Fruit fly (Drosophila melanogaster) whole organism, embryonic: ENCODE data around the gene CG14273.

ENCODE experiments used
- BtbVII ChIP-seq: fragments of 200-800 bp; sonication (Bioruptor generic); optimal IDR thresholded peaks from 3 replicates; lab custom pipeline; 2017; ENCODE audit warnings: missing biosample characterization, mild to moderate bottlenecking, missing genetic modification characterization
- CG10147 ChIP-seq: fragments of 200-800 bp; sonication (Bioruptor generic); optimal IDR thresholded peaks from 2 replicates; lab custom pipeline; 2019; ENCODE audit warnings: missing biosample characterization, mild to moderate bottlenecking, missing genetic modification characterization, moderate library complexity
- CG10267 ChIP-seq: fragments of 200-800 bp; sonication (Bioruptor generic); optimal IDR thresholded peaks from 2 replicates; lab custom pipeline; 2018; ENCODE audit warnings: missing biosample characterization, mild to moderate bottlenecking, missing genetic modification characterization, moderate library complexity
- CG12104 ChIP-seq: fragments of 200-800 bp; sonication (Bioruptor generic); optimal IDR thresholded peaks from 3 replicates; lab custom pipeline; 2016; ENCODE audit warnings: missing biosample characterization, missing genetic modification characterization
- CG12659 ChIP-seq: fragments of 200-800 bp; sonication (Bioruptor generic); optimal IDR thresholded peaks from 3 replicates; lab custom pipeline; 2017; ENCODE audit warnings: mild to moderate bottlenecking, missing biosample characterization, missing genetic modification reagents, missing genetic modification characterization
- CG12744 ChIP-seq: fragments of 200-800 bp; sonication (Bioruptor generic); optimal IDR thresholded peaks from 2 replicates; lab custom pipeline; 2016; ENCODE audit warnings: missing biosample characterization, missing genetic modification characterization
- CG1647 ChIP-seq: fragments of 200-800 bp; sonication (Bioruptor generic); optimal IDR thresholded peaks from 3 replicates; lab custom pipeline; 2016; ENCODE audit warnings: missing biosample characterization, missing genetic modification characterization
- CG17385 ChIP-seq: fragments of 200-800 bp; sonication (Bioruptor generic); optimal IDR thresholded peaks from 3 replicates; lab custom pipeline; 2018; ENCODE audit warnings: missing biosample characterization, mild to moderate bottlenecking, missing genetic modification characterization
- CG18599 ChIP-seq: fragments of 200-800 bp; sonication (Bioruptor generic); optimal IDR thresholded peaks from 3 replicates; lab custom pipeline; 2017; ENCODE audit warnings: missing biosample characterization, missing genetic modification characterization, mild to moderate bottlenecking, moderate library complexity, missing genetic modification reagents
- CG2678 ChIP-seq: fragments of 200-800 bp; sonication (Bioruptor generic); optimal IDR thresholded peaks from 3 replicates; lab custom pipeline; 2019; ENCODE audit warnings: missing biosample characterization, mild to moderate bottlenecking, missing genetic modification characterization, moderate library complexity
- CG2889 ChIP-seq: fragments of 200-800 bp; sonication (Bioruptor generic); IDR thresholded peaks from 3 replicates; pipeline ENCODE4 v1.3.6; 2022; ENCODE audit warnings: missing biosample characterization, missing genetic modification characterization
- CG4617 ChIP-seq: fragments of 200-800 bp; sonication (Bioruptor generic); optimal IDR thresholded peaks from 3 replicates; lab custom pipeline; 2016; ENCODE audit warnings: missing biosample characterization, missing genetic modification characterization, borderline replicate concordance
- CG5245 ChIP-seq: fragments of 200-800 bp; sonication (Bioruptor generic); optimal IDR thresholded peaks from 3 replicates; lab custom pipeline; 2016; ENCODE audit warnings: missing biosample characterization, missing genetic modification characterization
- CG7556 ChIP-seq: fragments of 200-800 bp; sonication (Bioruptor generic); optimal IDR thresholded peaks from 2 replicates; lab custom pipeline; 2017; ENCODE audit warnings: missing biosample characterization, mild to moderate bottlenecking, missing genetic modification characterization
- CG7928 ChIP-seq: fragments of 200-800 bp; sonication (Bioruptor generic); optimal IDR thresholded peaks from 2 replicates; lab custom pipeline; 2017; ENCODE audit warnings: missing biosample characterization, mild to moderate bottlenecking, missing genetic modification characterization
- CG8359 ChIP-seq: fragments of 200-800 bp; sonication (Bioruptor generic); optimal IDR thresholded peaks from 2 replicates; lab custom pipeline; 2017; ENCODE audit warnings: missing biosample characterization, mild to moderate bottlenecking, missing genetic modification characterization, borderline replicate concordance
- CG9817 ChIP-seq: fragments of 200-800 bp; sonication (Bioruptor generic); optimal IDR thresholded peaks from 2 replicates; lab custom pipeline; 2018; ENCODE audit warnings: missing biosample characterization, mild to moderate bottlenecking, missing genetic modification characterization, moderate library complexity
- Dip3 ChIP-seq: fragments of 200-800 bp; sonication (Bioruptor generic); optimal IDR thresholded peaks from 3 replicates; lab custom pipeline; 2016; ENCODE audit warnings: missing biosample characterization, missing genetic modification characterization
- Doc3 ChIP-seq: fragments of 200-800 bp; sonication (Bioruptor generic); IDR thresholded peaks from 3 replicates; pipeline ENCODE4 v1.3.6; 2022; ENCODE audit warnings: missing biosample characterization, missing genetic modification characterization; ENCODE audit not compliant: partially characterized antibody
- Fer2 ChIP-seq: fragments of 200-800 bp; sonication (Bioruptor generic); optimal IDR thresholded peaks from 2 replicates; lab custom pipeline; 2018; ENCODE audit warnings: missing biosample characterization, mild to moderate bottlenecking, missing genetic modification characterization, moderate library complexity
- H15 ChIP-seq: fragments of 200-800 bp; sonication (Bioruptor generic); IDR thresholded peaks from 3 replicates; pipeline ENCODE4 v1.3.6; 2022; ENCODE audit warnings: missing biosample characterization, missing genetic modification characterization
- Hand ChIP-seq: fragments of 200-800 bp; sonication (Bioruptor generic); optimal IDR thresholded peaks from 2 replicates; lab custom pipeline; 2017; ENCODE audit warnings: mild to moderate bottlenecking, missing biosample characterization, missing genetic modification reagents, missing genetic modification characterization
- HmgD ChIP-seq: fragments of 200-800 bp; sonication (Bioruptor generic); optimal IDR thresholded peaks from 3 replicates; lab custom pipeline; 2016; ENCODE audit warnings: missing biosample characterization, missing genetic modification characterization
- MBD-R2 ChIP-seq: fragments of 200-800 bp; sonication (Bioruptor generic); IDR thresholded peaks from 2 replicates; pipeline ENCODE4 v1.3.6; 2022; ENCODE audit warnings: missing biosample characterization, missing genetic modification characterization
- Nf-YB ChIP-seq: fragments of 200-800 bp; sonication (Bioruptor generic); optimal IDR thresholded peaks from 3 replicates; lab custom pipeline; 2019; ENCODE audit warnings: missing biosample characterization, mild to moderate bottlenecking, missing genetic modification characterization, moderate library complexity
- Oli ChIP-seq: fragments of 200-800 bp; sonication (Bioruptor generic); optimal IDR thresholded peaks from 2 replicates; lab custom pipeline; 2018; ENCODE audit warnings: missing biosample characterization, mild to moderate bottlenecking, missing genetic modification characterization, moderate library complexity
- Ssrp ChIP-seq: fragments of 200-800 bp; sonication (Bioruptor generic); optimal IDR thresholded peaks from 2 replicates; lab custom pipeline; 2018; ENCODE audit warnings: missing biosample characterization, mild to moderate bottlenecking, missing genetic modification characterization, moderate library complexity
- YL-1 ChIP-seq: fragments of 200-800 bp; sonication (Bioruptor generic); optimal IDR thresholded peaks from 3 replicates; lab custom pipeline; 2017; ENCODE audit warnings: missing biosample characterization, mild to moderate bottlenecking, missing genetic modification characterization
- al ChIP-seq: fragments of 200-800 bp; sonication (Bioruptor generic); IDR thresholded peaks from 2 replicates; pipeline ENCODE4 v1.3.6; 2022; ENCODE audit warnings: missing biosample characterization, missing genetic modification characterization
- bcd ChIP-seq: fragments of 200-800 bp; sonication (Bioruptor generic); optimal IDR thresholded peaks from 2 replicates; lab custom pipeline; 2017; ENCODE audit warnings: missing biosample characterization, mild to moderate bottlenecking, missing genetic modification characterization
- bigmax ChIP-seq: fragments of 200-800 bp; sonication (Bioruptor generic); optimal IDR thresholded peaks from 2 replicates; lab custom pipeline; 2018; ENCODE audit warnings: missing biosample characterization, mild to moderate bottlenecking, missing genetic modification characterization
- bowl ChIP-seq: fragments of 200-800 bp; sonication (Bioruptor generic); IDR thresholded peaks from 2 replicates; pipeline ENCODE4 v1.3.6; 2022; ENCODE audit warnings: missing biosample characterization, missing genetic modification characterization
- crc ChIP-seq: fragments of 200-800 bp; sonication (Bioruptor generic); optimal IDR thresholded peaks from 2 replicates; lab custom pipeline; 2016; ENCODE audit warnings: missing biosample characterization, missing genetic modification characterization
- dan ChIP-seq: fragments of 200-800 bp; sonication (Bioruptor generic); IDR thresholded peaks from 2 replicates; pipeline ENCODE4 v1.3.6; 2022; ENCODE audit warnings: missing biosample characterization, missing genetic modification characterization
- fru ChIP-seq: fragments of >200 bp; optimal IDR thresholded peaks from 2 replicates; lab custom pipeline; 2017
- ftz-f1 ChIP-seq: fragments of 200-800 bp; sonication (Bioruptor generic); optimal IDR thresholded peaks from 2 replicates; lab custom pipeline; 2016; ENCODE audit warnings: missing biosample characterization, missing genetic modification characterization
- ham ChIP-seq: fragments of 200-800 bp; sonication (Bioruptor generic); IDR thresholded peaks from 2 replicates; pipeline ENCODE4 v1.3.6; 2022; ENCODE audit warnings: missing biosample characterization, missing genetic modification characterization
- kni ChIP-seq: fragments of 200-800 bp; sonication (Bioruptor generic); optimal IDR thresholded peaks from 3 replicates; lab custom pipeline; 2017; ENCODE audit warnings: mild to moderate bottlenecking, missing biosample characterization, missing genetic modification reagents, missing genetic modification characterization
- lov ChIP-seq, 2 experiments: fragments of 200-800 bp in 1 of 2; fragments of >200 bp in 1 of 2; sonication (Bioruptor generic) in 1 of 2; IDR thresholded peaks in 1 of 2; optimal IDR thresholded peaks in 1 of 2; 2 replicates in 1 of 2; 3 replicates in 1 of 2; pipeline versions ENCODE4 v1.3.6 to Lab custom; 2017 to 2022; ENCODE audit warnings: missing biosample characterization in 1 of 2, missing genetic modification characterization in 1 of 2
- maf-S ChIP-seq: fragments of 200-800 bp; sonication (Bioruptor generic); optimal IDR thresholded peaks from 2 replicates; lab custom pipeline; 2016; ENCODE audit warnings: missing biosample characterization, missing genetic modification characterization
- p53 ChIP-seq: fragments of 200-800 bp; sonication (Bioruptor generic); optimal IDR thresholded peaks from 2 replicates; lab custom pipeline; 2016; ENCODE audit warnings: missing biosample characterization, missing genetic modification characterization
- phol ChIP-seq: fragments of 200-800 bp; sonication (Bioruptor generic); optimal IDR thresholded peaks from 3 replicates; lab custom pipeline; 2018; ENCODE audit warnings: missing biosample characterization, mild to moderate bottlenecking, missing genetic modification characterization, moderate library complexity
- pnt ChIP-seq: fragments of 200-800 bp; sonication (Bioruptor generic); optimal IDR thresholded peaks from 3 replicates; lab custom pipeline; 2016; ENCODE audit warnings: missing biosample characterization, missing genetic modification characterization
- sc ChIP-seq, 3 experiments: fragments of >200 bp in 2 of 3; fragments of 200-800 bp in 1 of 3; sonication (Bioruptor generic) in 1 of 3; optimal IDR thresholded peaks; 2 replicates in 2 of 3; 3 replicates in 1 of 3; lab custom pipeline; 2017; ENCODE audit warnings: mild to moderate bottlenecking in 1 of 3, missing biosample characterization in 1 of 3, missing genetic modification characterization in 1 of 3, missing genetic modification reagents in 1 of 3
- schlank ChIP-seq: fragments of 200-800 bp; sonication (Bioruptor generic); optimal IDR thresholded peaks from 2 replicates; lab custom pipeline; 2018; ENCODE audit warnings: missing biosample characterization, mild to moderate bottlenecking, missing genetic modification characterization
- sisA ChIP-seq: fragments of 200-800 bp; sonication (Bioruptor generic); IDR thresholded peaks from 2 replicates; pipeline ENCODE4 v1.3.6; 2022; ENCODE audit warnings: missing biosample characterization, missing genetic modification characterization
- tgo ChIP-seq: fragments of 200-800 bp; sonication (Bioruptor generic); IDR thresholded peaks from 3 replicates; pipeline ENCODE4 v1.3.6; 2022; ENCODE audit warnings: missing biosample characterization, missing genetic modification characterization
- unc-4 ChIP-seq: fragments of 200-800 bp; sonication (Bioruptor generic); IDR thresholded peaks from 2 replicates; pipeline ENCODE4 v1.3.6; 2022; ENCODE audit warnings: missing biosample characterization, missing genetic modification characterization; ENCODE audit not compliant: partially characterized antibody
- vfl ChIP-seq: fragments of 200-800 bp; sonication (Bioruptor generic); optimal IDR thresholded peaks from 2 replicates; lab custom pipeline; 2016; ENCODE audit warnings: missing biosample characterization, missing genetic modification characterization

Gene CG14273

DNA sequence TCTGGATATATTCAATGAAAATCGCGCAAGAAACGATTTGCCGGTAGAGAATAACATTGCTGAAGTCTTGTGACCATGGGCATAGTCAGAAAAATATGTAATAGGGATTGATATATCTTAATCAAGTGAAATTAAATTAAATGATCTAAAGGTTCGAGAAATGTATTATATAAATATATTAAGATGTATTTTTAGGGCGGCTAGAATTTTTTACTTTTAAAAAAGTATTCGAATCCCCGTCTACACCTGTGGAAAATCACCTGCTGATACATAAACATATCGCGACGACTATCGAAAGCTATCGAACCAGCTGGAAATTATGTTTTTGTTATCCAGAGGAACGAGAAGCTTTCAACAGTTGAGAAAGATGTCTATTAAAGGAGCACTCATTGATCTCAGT, 34.2 kb downstream of the CG14273 start, which contains the start of the genes CG13390 and CG17294 (continued):
- TF ChIP-seq CG12659 (GFP tag; lab: Kevin White, UChicago) (peak; percentile 100), phol (peak; percentile 99), CG7928 (GFP tag; lab: Kevin White, UChicago) (peak; percentile 87), YL-1 (GFP tag; lab: Kevin White, UChicago) (peak; percentile 99), p53 (peak; percentile 23), schlank (tag; lab: Kevin White, UChicago) (peak; percentile 98), Dip3 (peak; percentile 95), Fer2 (peak; percentile 100), CG10147 (GFP tag; lab: Kevin White, UChicago) (peak; percentile 99), CG8359 (GFP tag; lab: Kevin White, UChicago) (peak; percentile 95), CG2889 (GFP tag; lab: Robert Waterston, UW) (peak; percentile 99), H15 (peak; percentile 100), HmgD (GFP tag; lab: Kevin White, UChicago) (peak; percentile 10), lov (optimal IDR thresholded peaks at IDR 0.05; lab: Kevin White, UChicago) (no peak), lov (GFP tag; IDR thresholded peaks at IDR 0.05; lab: Robert Waterston, UW) (peak; percentile 99), sisA (GFP tag; lab: Robert Waterston, UW) (peak; percentile 100), bowl (GFP tag; lab: Robert Waterston, UW) (peak; percentile 99), unc-4 (GFP tag; lab: Robert Waterston, UW) (peak; percentile 88), maf-S (GFP tag; lab: Kevin White, UChicago) (peak; percentile 94), Doc3 (GFP tag; lab: Robert Waterston, UW) (peak; percentile 75), vfl (GFP tag; lab: Kevin White, UChicago) (peak; percentile 96), CG17385 (GFP tag; lab: Kevin White, UChicago) (peak; percentile 99), bigmax (GFP tag; lab: Kevin White, UChicago) (peak; percentile 83), tgo (GFP tag; lab: Robert Waterston, UW) (peak; percentile 100), sc (optimal IDR thresholded peaks at IDR 0.05; lab: Kevin White, UChicago) (no peak), sc (GFP tag; optimal IDR thresholded peaks at IDR 0.05; lab: Kevin White, UChicago) (peak; percentile 99), Oli (peak; percentile 100), Ssrp (tag; lab: Kevin White, UChicago) (peak; percentile 100), CG12744 (peak; percentile 96), CG9817 (tag; lab: Kevin White, UChicago) (peak; percentile 100), BtbVII (peak; percentile 100), CG5245 (GFP tag; lab: Kevin White, UChicago) (peak; percentile 98), CG12104 (GFP tag; lab: Kevin White, UChicago) (peak; percentile 99), ham (GFP tag; lab: Robert Waterston, UW) (peak; percentile 99), CG1647 (GFP tag; lab: Kevin White, UChicago) (peak; percentile 95), kni (GFP tag; lab: Kevin White, UChicago) (peak; percentile 97), CG2678 (tag; lab: Kevin White, UChicago) (peak; percentile 100), ftz-f1 (peak; percentile 82), CG4617 (GFP tag; lab: Kevin White, UChicago) (peak; percentile 99), fru (lab: Kevin White, UChicago) (no peak), bcd (GFP tag; lab: Kevin White, UChicago) (peak; percentile 99), CG10267 (tag; lab: Kevin White, UChicago) (peak; percentile 98), crc (GFP tag; lab: Kevin White, UChicago) (peak; percentile 90), pnt (GFP tag; lab: Kevin White, UChicago) (peak; percentile 93), al (GFP tag; lab: Robert Waterston, UW) (peak; percentile 100), dan (GFP tag; lab: Robert Waterston, UW) (peak; percentile 97), MBD-R2 (GFP tag; lab: Robert Waterston, UW) (peak; percentile 100), Nf-YB (GFP tag; lab: Kevin White, UChicago) (peak; percentile 91), CG18599 (peak; percentile 100), Hand (peak; percentile 99), CG7556 (GFP tag; lab: Kevin White, UChicago) (peak; percentile 99)
